Worm (Caenorhabditis elegans): ENCODE results near the gene srh-246.

Gene srh-246

DNA sequence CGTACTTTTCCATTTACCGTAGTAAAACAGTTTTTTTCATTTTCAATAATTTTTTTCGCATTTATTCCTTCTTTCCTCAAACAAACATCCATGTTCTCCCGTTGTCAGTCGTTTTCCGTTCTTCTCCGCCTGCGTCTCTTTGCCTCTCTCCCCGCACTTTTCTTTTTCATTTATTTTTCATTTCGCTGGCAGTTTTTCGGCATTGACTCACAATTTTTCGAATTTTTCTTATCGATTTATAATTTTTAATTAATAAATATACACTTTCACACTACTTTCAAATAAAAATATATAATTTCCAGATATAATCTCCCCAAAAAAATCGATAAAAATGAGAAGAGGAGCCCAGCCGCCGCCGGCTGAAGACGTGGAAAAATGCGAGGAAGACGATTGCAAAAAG lies 29.8 kb upstream of the srh-246 start, which contains the start of gene H25P19.1:
Gene H25P19.1 (plus strand): TSS at position 301 of the 400 bp plus-strand sequence.
- TF ChIP-seq klf-2 (GFP tag; conservative IDR thresholded peaks at IDR 0.05) = no peak
- TF ChIP-seq cog-1 (tag; optimal IDR thresholded peaks at IDR 0.05) = no peak

DNA sequence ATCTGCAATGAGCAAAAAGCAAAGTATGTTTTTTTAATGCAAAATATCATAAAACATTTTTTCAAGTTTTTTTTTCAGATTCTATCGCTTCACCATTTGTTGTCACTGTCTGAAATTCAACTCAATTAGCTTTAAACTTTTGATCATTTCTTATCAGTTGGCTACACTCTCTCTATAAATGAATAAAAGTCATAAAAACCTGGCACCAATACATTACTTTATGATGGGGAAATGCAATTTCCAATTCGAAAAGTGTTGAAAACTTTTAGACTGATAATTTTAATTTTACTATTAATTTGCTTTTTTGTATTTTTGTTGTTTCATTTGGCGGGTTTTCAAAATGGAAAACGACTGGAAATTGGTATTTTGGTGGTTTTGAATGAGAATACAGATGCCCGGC lies 26.3 kb upstream of the srh-246 start, which contains the start of gene F31F4.1:
Gene F31F4.1 (plus strand): TSS at position 203 of the 400 bp plus-strand sequence.
- no peak for TF ChIP-seq ztf-29 (GFP tag; IDR thresholded peaks at IDR 0.05)
- no peak for TF ChIP-seq ztf-23 (GFP tag; IDR thresholded peaks at IDR 0.05)
- no peak for TF ChIP-seq med-1 (GFP tag; optimal IDR thresholded peaks at IDR 0.05; ENCODE audit: insufficient read depth)
- no peak for TF ChIP-seq T22C8.4 (GFP tag; IDR thresholded peaks at IDR 0.05)
- no peak for TF ChIP-seq tab-1 (GFP tag; IDR thresholded peaks at IDR 0.05)
- no peak for TF ChIP-seq ref-1 (GFP tag; conservative IDR thresholded peaks at IDR 0.05)
- TF ChIP-seq flt-1 (GFP tag; IDR thresholded peaks at IDR 0.05) = no peak
- no peak for TF ChIP-seq klf-2 (GFP tag; conservative IDR thresholded peaks at IDR 0.05)
- no peak for TF ChIP-seq cog-1 (tag; optimal IDR thresholded peaks at IDR 0.05)

DNA sequence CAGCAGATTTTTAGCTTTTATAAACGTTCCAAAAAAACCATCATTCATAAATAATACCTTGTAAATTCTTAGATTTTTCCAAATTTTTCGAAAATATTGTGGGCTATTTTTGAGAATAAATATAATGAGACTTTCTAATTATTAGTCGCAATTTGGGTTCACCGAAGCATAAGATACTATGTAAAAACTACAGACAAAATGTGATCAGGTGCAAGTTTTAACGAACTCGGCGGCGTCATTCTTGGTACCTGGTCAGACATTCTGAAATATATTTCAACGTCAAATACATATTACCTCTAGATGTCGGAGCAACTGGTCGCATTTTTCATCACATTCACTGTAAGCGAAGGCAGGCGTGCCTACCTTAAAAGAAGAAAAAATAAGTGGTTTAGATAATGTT lies 24.5 kb upstream of the srh-246 start, which contains the start of gene srx-23:
Gene srx-23 (plus strand): TSS at position 301 of the 400 bp plus-strand sequence.
- TF ChIP-seq T22C8.4 (GFP tag; IDR thresholded peaks at IDR 0.05) (no peak), med-1 (GFP tag; optimal IDR thresholded peaks at IDR 0.05; ENCODE audit: insufficient read depth) (no peak), klf-2 (GFP tag; conservative IDR thresholded peaks at IDR 0.05) (no peak), flt-1 (GFP tag; IDR thresholded peaks at IDR 0.05) (no peak), cog-1 (tag; optimal IDR thresholded peaks at IDR 0.05) (no peak), ztf-23 (GFP tag; IDR thresholded peaks at IDR 0.05) (no peak), tab-1 (GFP tag; IDR thresholded peaks at IDR 0.05) (no peak), ztf-29 (GFP tag; IDR thresholded peaks at IDR 0.05) (no peak), ref-1 (GFP tag; conservative IDR thresholded peaks at IDR 0.05) (no peak)

DNA sequence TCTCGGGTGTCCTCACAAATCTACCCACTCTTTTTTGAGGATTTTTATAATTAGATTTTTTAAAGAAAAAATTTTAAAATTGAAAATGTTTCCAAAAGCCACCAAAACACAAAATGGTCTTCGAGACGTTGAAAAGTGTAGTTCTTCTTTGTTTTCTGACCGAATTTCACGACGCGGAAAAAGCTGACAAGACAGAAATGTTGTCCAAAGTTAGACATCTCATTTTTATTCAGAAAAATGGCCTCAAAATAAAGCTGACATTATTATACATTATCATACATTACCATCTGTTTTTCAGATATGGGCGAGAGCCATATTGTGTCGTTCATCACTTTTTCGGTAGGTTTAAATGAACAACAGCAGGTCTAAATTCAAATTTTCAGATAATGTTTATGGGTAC lies 22.1 kb upstream of the srh-246 start, which contains the start of gene srx-22:
Gene srx-22 (plus strand): TSS at position 301 of the 400 bp plus-strand sequence.
- TF ChIP-seq tab-1 (GFP tag; IDR thresholded peaks at IDR 0.05) = no peak
- no peak for TF ChIP-seq klf-2 (GFP tag; conservative IDR thresholded peaks at IDR 0.05)
- TF ChIP-seq ztf-29 (GFP tag; IDR thresholded peaks at IDR 0.05) = no peak
- no peak for TF ChIP-seq ztf-23 (GFP tag; IDR thresholded peaks at IDR 0.05)
- no peak for TF ChIP-seq ref-1 (GFP tag; conservative IDR thresholded peaks at IDR 0.05)
- TF ChIP-seq flt-1 (GFP tag; IDR thresholded peaks at IDR 0.05) = no peak
- no peak for TF ChIP-seq cog-1 (tag; optimal IDR thresholded peaks at IDR 0.05)
- no peak for TF ChIP-seq T22C8.4 (GFP tag; IDR thresholded peaks at IDR 0.05)
- TF ChIP-seq med-1 (GFP tag; optimal IDR thresholded peaks at IDR 0.05; ENCODE audit: insufficient read depth) = no peak

DNA sequence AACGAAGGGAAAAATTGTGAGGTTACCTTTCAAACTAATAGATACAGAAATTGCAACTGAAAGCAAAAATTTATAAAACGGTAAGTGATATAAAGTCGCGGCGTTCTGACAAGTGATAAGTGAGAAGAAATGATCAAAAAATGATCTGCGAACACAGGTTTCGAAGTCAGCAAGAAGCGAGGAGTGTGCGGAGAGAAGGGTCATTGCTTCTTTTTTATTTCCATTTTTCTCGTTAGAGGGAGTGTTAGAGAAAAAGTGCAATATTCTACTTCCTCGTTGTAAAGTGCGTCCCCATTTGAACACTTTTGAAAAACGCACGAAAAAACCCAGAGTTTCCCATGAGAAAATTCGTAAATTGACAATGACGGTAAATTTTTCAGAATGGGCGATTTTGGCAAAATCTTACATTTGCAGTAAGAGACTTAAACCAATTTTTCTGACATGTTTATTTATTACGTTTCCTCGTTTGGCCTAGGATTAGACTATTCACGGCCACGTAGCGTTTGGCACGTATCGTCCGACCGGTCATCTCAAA lies 19.0 kb upstream of the srh-246 start, which contains the start of the genes fbxa-72 and srx-21:
Gene fbxa-72 (minus strand): TSS at position 204 of the 535 bp plus-strand sequence.
Gene srx-21 (plus strand): TSS at position 485 of the 535 bp plus-strand sequence.
- no peak for TF ChIP-seq cog-1 (tag; optimal IDR thresholded peaks at IDR 0.05)
- no peak for TF ChIP-seq klf-2 (GFP tag; conservative IDR thresholded peaks at IDR 0.05)
- TF ChIP-seq flt-1 (GFP tag; IDR thresholded peaks at IDR 0.05) = no peak
- no peak for TF ChIP-seq ref-1 (GFP tag; conservative IDR thresholded peaks at IDR 0.05)
- TF ChIP-seq med-1 (GFP tag; optimal IDR thresholded peaks at IDR 0.05; ENCODE audit: insufficient read depth) = no peak
- no peak for TF ChIP-seq tab-1 (GFP tag; IDR thresholded peaks at IDR 0.05)
- TF ChIP-seq T22C8.4 (GFP tag; IDR thresholded peaks at IDR 0.05) = no peak
- TF ChIP-seq ztf-23 (GFP tag; IDR thresholded peaks at IDR 0.05) = no peak
- TF ChIP-seq ztf-29 (GFP tag; IDR thresholded peaks at IDR 0.05) = no peak

DNA sequence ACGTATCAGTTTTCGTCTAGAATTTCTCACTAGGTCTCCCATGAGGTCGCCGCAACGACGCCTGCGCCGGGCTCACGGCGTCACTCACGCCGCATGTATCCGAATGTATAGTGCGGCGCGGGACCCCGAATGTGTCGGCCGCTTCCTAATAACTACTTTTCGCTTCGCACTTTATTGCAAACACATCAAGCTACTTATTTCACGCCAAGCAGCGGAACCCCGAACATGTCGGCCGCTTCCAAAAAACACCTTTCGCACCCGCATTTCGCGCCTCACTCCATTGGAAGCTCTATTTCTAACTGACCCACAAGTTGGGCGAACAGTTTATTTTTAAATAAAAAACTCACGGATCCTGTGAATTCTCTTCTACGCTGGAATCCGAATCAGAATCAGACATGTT lies 18.5 kb upstream of the srh-246 start:
- TF ChIP-seq cog-1 (tag; optimal IDR thresholded peaks at IDR 0.05) (no peak), ref-1 (GFP tag; conservative IDR thresholded peaks at IDR 0.05) (no peak), ztf-29 (GFP tag; IDR thresholded peaks at IDR 0.05) (no peak), tab-1 (GFP tag; IDR thresholded peaks at IDR 0.05) (no peak), ztf-23 (GFP tag; IDR thresholded peaks at IDR 0.05) (no peak), flt-1 (GFP tag; IDR thresholded peaks at IDR 0.05) (no peak), klf-2 (GFP tag; conservative IDR thresholded peaks at IDR 0.05) (no peak), med-1 (GFP tag; optimal IDR thresholded peaks at IDR 0.05; ENCODE audit: insufficient read depth) (no peak), T22C8.4 (GFP tag; IDR thresholded peaks at IDR 0.05) (no peak)

DNA sequence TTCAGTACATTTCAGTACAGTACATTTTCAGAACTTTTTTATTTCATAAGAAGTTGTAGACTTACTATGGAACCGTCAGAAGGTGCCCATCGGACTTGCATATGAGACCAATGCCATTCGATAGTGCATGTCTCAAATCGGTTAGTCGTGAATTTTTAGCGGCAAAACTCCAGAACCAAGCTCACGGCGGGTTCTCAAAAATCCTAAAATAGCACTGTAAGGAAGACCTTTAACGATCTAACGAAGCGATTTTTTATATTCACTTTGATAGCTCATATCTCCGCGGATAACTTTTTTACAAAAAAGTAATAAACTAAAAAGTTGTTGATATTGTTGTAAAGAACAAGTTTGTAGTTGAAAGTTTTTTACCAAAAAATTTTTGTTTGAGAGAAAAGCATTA lies 16.6 kb upstream of the srh-246 start, which contains the start of gene sru-25:
Gene sru-25 (minus strand): TSS at position 101 of the 400 bp plus-strand sequence.
- TF ChIP-seq ref-1 (GFP tag; conservative IDR thresholded peaks at IDR 0.05) (no peak), tab-1 (GFP tag; IDR thresholded peaks at IDR 0.05) (no peak), med-1 (GFP tag; optimal IDR thresholded peaks at IDR 0.05; ENCODE audit: insufficient read depth) (no peak)

DNA sequence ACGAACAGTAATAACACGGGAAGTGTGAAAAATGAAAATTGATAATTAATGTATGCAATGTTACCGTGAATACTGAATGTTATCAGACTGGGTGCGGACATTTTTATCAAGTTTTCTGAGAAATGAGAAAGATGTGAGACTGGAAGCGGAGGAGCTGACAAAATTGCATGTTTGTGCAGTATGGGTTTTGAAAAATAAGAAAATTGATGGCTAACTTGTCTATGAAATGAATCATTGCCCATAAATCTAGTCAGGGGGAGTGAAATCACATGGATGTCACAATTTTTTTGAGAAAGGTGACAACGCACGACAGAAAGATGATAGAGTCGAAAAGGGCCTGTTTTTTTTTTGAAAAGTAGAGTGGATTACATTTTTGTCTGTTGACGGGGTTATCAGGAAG lies 13.8 kb upstream of the srh-246 start, which contains the start of gene sru-24:
Gene sru-24 (minus strand): TSS at position 101 of the 400 bp plus-strand sequence.
- TF ChIP-seq ref-1 (GFP tag; conservative IDR thresholded peaks at IDR 0.05) = no peak
- no peak for TF ChIP-seq ztf-29 (GFP tag; IDR thresholded peaks at IDR 0.05)
- no peak for TF ChIP-seq klf-2 (GFP tag; conservative IDR thresholded peaks at IDR 0.05)
- no peak for TF ChIP-seq med-1 (GFP tag; optimal IDR thresholded peaks at IDR 0.05; ENCODE audit: insufficient read depth)
- no peak for TF ChIP-seq T22C8.4 (GFP tag; IDR thresholded peaks at IDR 0.05)
- no peak for TF ChIP-seq tab-1 (GFP tag; IDR thresholded peaks at IDR 0.05)
- TF ChIP-seq ztf-23 (GFP tag; IDR thresholded peaks at IDR 0.05) = no peak
- TF ChIP-seq cog-1 (tag; optimal IDR thresholded peaks at IDR 0.05) = no peak
- no peak for TF ChIP-seq flt-1 (GFP tag; IDR thresholded peaks at IDR 0.05)

DNA sequence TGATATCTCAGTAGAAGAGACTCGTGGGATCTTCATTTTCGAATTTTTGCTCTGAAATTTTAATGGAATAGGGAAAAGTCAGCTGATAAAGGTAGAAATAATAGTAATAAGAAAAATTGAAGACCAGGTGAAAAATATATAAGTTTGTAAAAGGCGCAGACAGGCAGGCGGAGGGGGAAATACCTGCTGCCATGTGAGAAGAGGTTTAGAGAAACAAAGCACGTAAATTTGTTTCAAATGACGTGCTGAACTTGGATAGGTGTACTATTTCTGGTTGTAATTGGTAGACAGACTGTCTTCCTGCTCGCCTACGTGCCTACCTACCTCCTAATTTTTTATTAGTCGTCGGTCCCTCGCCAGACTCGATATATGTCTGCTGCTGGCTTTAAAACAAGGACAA lies 9.9 kb upstream of the srh-246 start, which contains the start of gene nhr-180:
Gene nhr-180 (minus strand): TSS at position 52 of the 400 bp plus-strand sequence.
- no peak for TF ChIP-seq klf-2 (GFP tag; conservative IDR thresholded peaks at IDR 0.05)
- TF ChIP-seq med-1 (GFP tag; optimal IDR thresholded peaks at IDR 0.05; ENCODE audit: insufficient read depth) = no peak
- TF ChIP-seq cog-1 (tag; optimal IDR thresholded peaks at IDR 0.05) = no peak
- TF ChIP-seq ref-1 (GFP tag; conservative IDR thresholded peaks at IDR 0.05) = no peak
- TF ChIP-seq tab-1 (GFP tag; IDR thresholded peaks at IDR 0.05) = no peak
- no peak for TF ChIP-seq flt-1 (GFP tag; IDR thresholded peaks at IDR 0.05)
- no peak for TF ChIP-seq ztf-29 (GFP tag; IDR thresholded peaks at IDR 0.05)
